Fruit fly (Drosophila melanogaster) whole organism, adult: ENCODE data around the gene PlexA.

ENCODE experiments used
- CG33017 ChIP-seq: fragments of 200-800 bp; sonication (Bioruptor generic); optimal IDR thresholded peaks from 2 replicates; lab custom pipeline; 2018; ENCODE audit warnings: missing biosample characterization, mild to moderate bottlenecking, missing genetic modification characterization, moderate library complexity
- Crg-1 ChIP-seq: fragments of 200-800 bp; sonication (Bioruptor generic); optimal IDR thresholded peaks from 2 replicates; lab custom pipeline; 2016; ENCODE audit warnings: missing biosample characterization, missing genetic modification characterization
- Mnt ChIP-seq: fragments of 200-800 bp; sonication (Bioruptor generic); optimal IDR thresholded peaks from 2 replicates; lab custom pipeline; 2016; ENCODE audit warnings: missing biosample characterization, mild to moderate bottlenecking, missing genetic modification characterization
- bab1 ChIP-seq: fragments of 200-800 bp; sonication (Bioruptor generic); optimal IDR thresholded peaks from 3 replicates; lab custom pipeline; 2019; ENCODE audit warnings: missing biosample characterization, mild to moderate bottlenecking, missing genetic modification characterization, moderate library complexity
- cic ChIP-seq: fragments of 200-800 bp; sonication (Bioruptor generic); optimal IDR thresholded peaks from 2 replicates; lab custom pipeline; 2017; ENCODE audit warnings: missing biosample characterization, mild to moderate bottlenecking, missing genetic modification characterization, moderate library complexity

DNA sequence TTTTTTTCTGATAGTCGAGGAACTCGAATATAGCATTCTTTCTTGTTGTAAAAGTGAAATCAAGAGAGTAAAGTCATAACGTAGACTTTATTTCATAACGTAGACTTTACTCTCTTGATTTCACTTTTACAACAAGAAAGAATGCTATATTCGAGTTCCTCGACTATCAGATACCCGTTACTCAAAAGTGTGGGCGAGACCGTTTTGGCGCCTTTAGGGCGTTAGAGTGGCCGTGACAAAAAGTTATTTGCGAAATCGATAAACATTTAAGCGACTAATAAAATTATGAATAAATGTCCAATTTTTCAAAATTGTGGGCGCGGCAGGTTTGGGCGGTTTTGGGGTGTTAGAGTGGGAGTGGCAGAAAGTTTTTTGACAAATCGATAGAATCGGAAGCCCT, 55.8 kb downstream of the PlexA start:
- TF ChIP-seq cic (GFP tag; lab: Kevin White, UChicago) (no peak), CG33017 (tag; lab: Kevin White, UChicago) (no peak), Crg-1 (GFP tag; lab: Kevin White, UChicago) (no peak), Mnt (GFP tag; lab: Kevin White, UChicago) (no peak), bab1 (no peak)
